Fruit fly (Drosophila melanogaster) whole organism, wandering third instar larva: ENCODE measurements around the gene Sox21b.

Experiments
- Abd-B ChIP-seq: fragments of >200 bp; optimal IDR thresholded peaks from 2 replicates; lab custom pipeline; 2017; ENCODE audit warnings: missing biosample characterization, missing genetic modification characterization
- CG32264 ChIP-seq: fragments of 200-800 bp; sonication (Bioruptor generic); optimal IDR thresholded peaks from 2 replicates; lab custom pipeline; 2016; ENCODE audit warnings: missing biosample characterization, missing genetic modification characterization
- Dfd ChIP-seq: fragments of >200 bp; optimal IDR thresholded peaks from 2 replicates; lab custom pipeline; 2017; ENCODE audit warnings: missing biosample characterization, missing genetic modification characterization
- GATAd ChIP-seq: sonication (Bioruptor generic); optimal IDR thresholded peaks from 2 replicates; lab custom pipeline; 2016; ENCODE audit warnings: missing biosample characterization, missing genetic modification characterization
- Hnf4 ChIP-seq: fragments of 200-800 bp; sonication (Bioruptor generic); optimal IDR thresholded peaks from 2 replicates; lab custom pipeline; 2016; ENCODE audit warnings: missing biosample characterization, mild to moderate bottlenecking, missing genetic modification characterization
- Myc ChIP-seq: fragments of >200 bp; optimal IDR thresholded peaks from 2 replicates; lab custom pipeline; 2017
- br ChIP-seq: fragments of 200-800 bp; sonication (Bioruptor generic); optimal IDR thresholded peaks from 2 replicates; lab custom pipeline; 2016; ENCODE audit warnings: missing biosample characterization, missing genetic modification characterization
- dsf ChIP-seq: sonication (Bioruptor generic); optimal IDR thresholded peaks from 2 replicates; lab custom pipeline; 2016; ENCODE audit warnings: missing biosample characterization, missing genetic modification characterization, borderline replicate concordance
- h ChIP-seq: fragments of 200-800 bp; sonication (Bioruptor generic); optimal IDR thresholded peaks from 3 replicates; lab custom pipeline; 2016; ENCODE audit warnings: missing biosample characterization, mild to moderate bottlenecking, missing genetic modification characterization

dm6 chr3L:14170531-14170930, 39.4 kb upstream of the Sox21b start:
- TF ChIP-seq CG32264 (GFP tag; lab: Kevin White, UChicago) (no peak), dsf (GFP tag; lab: Kevin White, UChicago) (no peak), Dfd (no peak), Hnf4 (no peak), Myc (lab: Kevin White, UChicago) (no peak), GATAd (GFP tag; lab: Kevin White, UChicago) (no peak), h (GFP tag; lab: Kevin White, UChicago) (no peak), Abd-B (no peak), br (GFP tag; lab: Kevin White, UChicago) (no peak)
